Worm (Caenorhabditis elegans): ENCODE results near the gene C03B1.5.

The C03B1.5 gene

DNA sequence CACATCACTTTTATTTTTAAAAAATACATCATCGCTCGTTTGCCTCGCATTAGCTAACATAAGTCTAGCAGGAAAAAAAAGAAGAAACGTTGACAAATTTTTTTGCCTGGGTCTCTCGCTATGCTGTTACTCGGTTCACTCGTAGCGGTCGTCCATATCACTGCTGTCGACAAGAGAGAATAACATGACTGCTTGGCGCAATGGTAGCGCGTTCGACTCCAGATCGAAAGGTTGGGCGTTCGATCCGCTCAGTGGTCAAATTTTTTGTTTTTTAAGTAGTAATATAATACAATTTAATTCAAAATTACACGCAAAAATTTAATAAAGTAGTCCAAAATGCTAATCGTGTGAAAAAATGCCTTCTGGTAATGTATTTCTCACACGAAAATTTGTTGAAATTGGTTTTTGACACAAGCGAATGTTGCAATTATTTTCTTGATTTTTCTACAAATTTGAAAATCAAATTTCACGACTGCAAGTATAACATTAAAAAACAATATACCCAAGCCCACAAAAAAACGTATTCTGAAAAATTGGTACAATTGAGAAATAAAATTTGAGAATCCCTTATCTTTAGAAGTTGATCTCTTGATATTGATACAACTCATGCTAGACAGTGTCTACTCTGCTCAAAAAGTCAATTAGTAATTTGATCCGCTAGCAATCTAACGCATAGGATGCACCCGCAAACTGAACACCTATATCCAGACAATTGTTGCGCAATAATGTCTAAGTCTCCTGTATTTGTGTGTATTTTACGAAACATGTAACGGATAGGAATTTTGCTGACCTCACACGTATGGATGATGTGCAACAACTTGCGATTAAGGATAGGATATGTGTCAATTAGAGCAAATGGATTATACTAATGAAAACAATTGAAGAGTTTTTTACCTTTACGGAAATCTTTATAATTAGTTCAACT, 16.1 kb downstream of the C03B1.5 start (continued):
- TF ChIP-seq ceh-20 (GFP tag; IDR thresholded peaks at IDR 0.05): peak; percentile 46; the same call in 1 of the 2 replicates
- TF ChIP-seq daf-19 (GFP tag; conservative IDR thresholded peaks at IDR 0.05): peak; percentile 86
- TF ChIP-seq F26F4.8 (GFP tag; conservative IDR thresholded peaks at IDR 0.05): peak; percentile 90
- TF ChIP-seq dmd-9 (GFP tag; IDR thresholded peaks at IDR 0.05): peak; percentile 67; the same call in 1 of the 2 replicates
- TF ChIP-seq aha-1 (tag): peak; percentile 92
- peak; percentile 69; the same call in 1 of the 2 replicates for TF ChIP-seq ceh-44 (GFP tag; IDR thresholded peaks at IDR 0.05)
- peak; percentile 15 for TF ChIP-seq ztf-7 (tag; optimal IDR thresholded peaks at IDR 0.05)
- TF ChIP-seq fos-1 (tag; optimal IDR thresholded peaks at IDR 0.05): no peak
- TF ChIP-seq tra-1 (GFP tag; IDR thresholded peaks at IDR 0.05): peak; percentile 80; the same call in 1 of the 2 replicates
- TF ChIP-seq hmg-1.1 (GFP tag; IDR thresholded peaks at IDR 0.05): peak; percentile 90
- no peak for TF ChIP-seq ama-1 (optimal IDR thresholded peaks at IDR 0.05)
- no peak for TF ChIP-seq jun-1 (tag; optimal IDR thresholded peaks at IDR 0.05)
- no peak for TF ChIP-seq daf-12 (tag; optimal IDR thresholded peaks at IDR 0.05)
- peak; percentile 83 for TF ChIP-seq snpc-1.2 (GFP tag; IDR thresholded peaks at IDR 0.05)
- TF ChIP-seq lin-29 (GFP tag; IDR thresholded peaks at IDR 0.05): peak; percentile 43; the same call in 1 of the 2 replicates
- TF ChIP-seq dmd-6 (GFP tag; IDR thresholded peaks at IDR 0.05): peak; percentile 68
- TF ChIP-seq zip-11 (GFP tag; IDR thresholded peaks at IDR 0.05): 0 out of 2 replicates have a peak, but pooled peaks have one; percentile 21
- TF ChIP-seq madf-9 (GFP tag; conservative IDR thresholded peaks at IDR 0.05): peak; percentile 73
- no peak for TF ChIP-seq nhr-11 (tag; optimal IDR thresholded peaks at IDR 0.05)
- TF ChIP-seq sdz-12 (GFP tag; optimal IDR thresholded peaks at IDR 0.05): peak; percentile 87
- TF ChIP-seq mdt-29 (GFP tag; IDR thresholded peaks at IDR 0.05): peak; percentile 48; the same call in 1 of the 2 replicates
- no peak for TF ChIP-seq mes-2 (tag; optimal IDR thresholded peaks at IDR 0.05; ENCODE audit: poor library complexity, severe bottlenecking)
- no peak for TF ChIP-seq nhr-237 (tag; optimal IDR thresholded peaks at IDR 0.05)
- no peak for TF ChIP-seq nhr-25 (tag; optimal IDR thresholded peaks at IDR 0.05; ENCODE audit: borderline replicate concordance, insufficient read depth)
- no peak for TF ChIP-seq mxl-3 (GFP tag; optimal IDR thresholded peaks at IDR 0.05)
- no peak for TF ChIP-seq set-16 (GFP tag; IDR thresholded peaks at IDR 0.05)
- no peak for TF ChIP-seq T20F7.1 (GFP tag; optimal IDR thresholded peaks at IDR 0.05)
- TF ChIP-seq dmd-8 (GFP tag; IDR thresholded peaks at IDR 0.05): peak; percentile 94
- TF ChIP-seq lin-39 (tag; optimal IDR thresholded peaks at IDR 0.05): no peak
- TF ChIP-seq spr-1 (tag; optimal IDR thresholded peaks at IDR 0.05): peak; percentile 41
- 0 out of 2 replicates have a peak, but pooled peaks have one; percentile 40 for TF ChIP-seq ZK337.2 (GFP tag; IDR thresholded peaks at IDR 0.05)
- no peak for TF ChIP-seq ZK546.5 (tag; optimal IDR thresholded peaks at IDR 0.05)
- TF ChIP-seq lin-15B (tag; optimal IDR thresholded peaks at IDR 0.05): no peak
- TF ChIP-seq lin-13 (GFP tag; optimal IDR thresholded peaks at IDR 0.05): no peak
- no peak for TF ChIP-seq ceh-82 (tag; optimal IDR thresholded peaks at IDR 0.05)
- no peak for TF ChIP-seq attf-4 (tag; optimal IDR thresholded peaks at IDR 0.05)
- no peak for TF ChIP-seq egl-27 (tag; optimal IDR thresholded peaks at IDR 0.05)
- TF ChIP-seq fkh-10 (GFP tag; optimal IDR thresholded peaks at IDR 0.05): no peak
- 0 out of 2 replicates have a peak, but pooled peaks have one; percentile 77 for TF ChIP-seq Y75B8A.6 (GFP tag; IDR thresholded peaks at IDR 0.05)
- TF ChIP-seq nhr-42 (GFP tag; IDR thresholded peaks at IDR 0.05): 0 out of 2 replicates have a peak, but pooled peaks have one; percentile 16
- TF ChIP-seq daf-8 (GFP tag; IDR thresholded peaks at IDR 0.05): no peak
- peak; percentile 54 for TF ChIP-seq dve-1 (tag; optimal IDR thresholded peaks at IDR 0.05; ENCODE audit: insufficient read depth)
- peak; percentile 73 for TF ChIP-seq duxl-1 (tag; optimal IDR thresholded peaks at IDR 0.05; ENCODE audit: poor library complexity)
- TF ChIP-seq egl-43 (GFP tag; IDR thresholded peaks at IDR 0.05): no peak; the same call in none of the 2 replicates
- peak; percentile 38 for TF ChIP-seq zfp-2 (tag; optimal IDR thresholded peaks at IDR 0.05)
- no peak for TF ChIP-seq zag-1 (tag; optimal IDR thresholded peaks at IDR 0.05)
- no peak for TF ChIP-seq nhr-102 (tag; optimal IDR thresholded peaks at IDR 0.05)
- TF ChIP-seq Y105C5A.15 (GFP tag; IDR thresholded peaks at IDR 0.05): peak; percentile 91
- TF ChIP-seq lir-3 (tag; optimal IDR thresholded peaks at IDR 0.05): peak; percentile 60
